Worm (Caenorhabditis elegans): ENCODE results near the gene ttr-2.

Gene ttr-2

DNA sequence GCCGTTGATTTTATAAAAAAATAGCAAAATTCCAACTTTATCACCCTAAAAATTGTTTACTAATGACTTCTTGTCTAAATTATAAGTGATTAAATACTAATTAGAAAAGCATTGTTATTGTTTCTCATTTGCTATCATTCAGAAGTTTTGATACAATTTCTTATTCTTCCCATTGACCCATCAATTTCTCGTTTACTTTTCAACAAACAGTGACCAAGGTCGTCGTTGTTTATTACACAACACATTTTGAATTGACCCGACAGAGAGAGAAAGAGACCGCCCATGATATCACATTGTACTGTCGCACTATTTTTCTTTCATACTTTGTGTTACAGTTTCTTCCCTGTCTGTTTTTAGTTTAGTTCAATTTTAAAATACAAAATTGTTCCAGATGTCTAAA lies at the start of gene ttr-2:
Gene ttr-2 (plus strand): TSS at position 392 of the 400 bp plus-strand sequence.
- TF ChIP-seq dox-1 (GFP tag; IDR thresholded peaks at IDR 0.05): no peak
- TF ChIP-seq nhr-120 (GFP tag; IDR thresholded peaks at IDR 0.05): no peak
- TF ChIP-seq snpc-3.4 (tag; optimal IDR thresholded peaks at IDR 0.05): no peak
- no peak for TF ChIP-seq tbp1 (GFP tag; optimal IDR thresholded peaks at IDR 0.05)
- TF ChIP-seq gei-17 (GFP tag; optimal IDR thresholded peaks at IDR 0.05): no peak
- TF ChIP-seq efl-1 (GFP tag; optimal IDR thresholded peaks at IDR 0.05): no peak
- TF ChIP-seq K12H6.12 (tag; optimal IDR thresholded peaks at IDR 0.05): no peak
- TF ChIP-seq hlh-26 (GFP tag; conservative IDR thresholded peaks at IDR 0.05): no peak

- TF ChIP-seq nfya-2 (GFP tag; IDR thresholded peaks at IDR 0.05) (no peak), ekl-4 (GFP tag; IDR thresholded peaks at IDR 0.05) (no peak), B0035.1 (tag; optimal IDR thresholded peaks at IDR 0.05) (no peak), Y95B8A.8 (GFP tag; IDR thresholded peaks at IDR 0.05) (no peak), Y79H2A.3 (GFP tag; conservative IDR thresholded peaks at IDR 0.05) (no peak), mes-4 (tag; optimal IDR thresholded peaks at IDR 0.05) (no peak), F22D6.2 (tag; optimal IDR thresholded peaks at IDR 0.05) (no peak), lin-54 (GFP tag; optimal IDR thresholded peaks at IDR 0.05) (no peak), repo-1 (tag; optimal IDR thresholded peaks at IDR 0.05) (no peak), lsl-1 (GFP tag; optimal IDR thresholded peaks at IDR 0.05) (no peak), B0261.1 (tag; optimal IDR thresholded peaks at IDR 0.05) (no peak), nfya-1 (tag; optimal IDR thresholded peaks at IDR 0.05; ENCODE audit: borderline replicate concordance, insufficient read depth) (no peak), ztf-28 (GFP tag; IDR thresholded peaks at IDR 0.05) (no peak), atf-7 (tag; optimal IDR thresholded peaks at IDR 0.05) (no peak), ztf-6 (GFP tag; IDR thresholded peaks at IDR 0.05) (no peak), snpc-4 (GFP tag; optimal IDR thresholded peaks at IDR 0.05) (no peak), snpc-4 (tag; optimal IDR thresholded peaks at IDR 0.05) (no peak), cebp-2 (GFP tag; IDR thresholded peaks at IDR 0.05) (no peak), ceh-27 (GFP tag; optimal IDR thresholded peaks at IDR 0.05) (no peak), gei-17 (GFP tag; optimal IDR thresholded peaks at IDR 0.05) (no peak), Y53G8AR.9 (GFP tag; conservative IDR thresholded peaks at IDR 0.05) (no peak)
Measured at ce11 chrIII:9878828-9879227, 48.7 kb upstream of the ttr-2 start, which contains the start of gene ZK757.2. Gene ZK757.2 (minus strand): TSS chrIII:9878928.

DNA sequence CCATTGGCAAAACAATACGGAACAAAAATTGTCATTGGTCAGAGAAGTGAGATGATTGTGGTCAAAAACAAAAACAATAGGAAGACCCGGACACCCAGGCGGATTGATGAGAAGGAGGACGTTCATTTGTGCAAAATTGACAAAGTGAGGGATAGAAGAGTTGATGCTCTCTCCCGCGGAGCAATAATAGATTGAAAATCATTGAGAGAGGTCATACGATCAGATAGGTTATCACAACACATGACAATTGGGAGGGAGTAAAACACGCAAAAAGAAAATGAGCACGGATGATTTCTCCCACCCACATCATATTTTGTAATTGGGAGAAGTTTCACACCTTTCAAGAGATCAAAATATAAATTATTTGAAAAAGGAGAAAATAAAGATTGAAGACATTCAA lies 42.0 kb upstream of the ttr-2 start:
- TF ChIP-seq F22D6.2 (tag; optimal IDR thresholded peaks at IDR 0.05) (no peak), B0035.1 (tag; optimal IDR thresholded peaks at IDR 0.05) (no peak), atf-7 (tag; optimal IDR thresholded peaks at IDR 0.05) (no peak)

ce11 chrIII:9886323-9886722 lies 41.2 kb upstream of the ttr-2 start:
- TF ChIP-seq ceh-79 (tag; optimal IDR thresholded peaks at IDR 0.05) (no peak), tbx-9 (tag; optimal IDR thresholded peaks at IDR 0.05; ENCODE audit: borderline replicate concordance) (no peak), dpl-1 (GFP tag; optimal IDR thresholded peaks at IDR 0.05) (no peak), hlh-26 (GFP tag; conservative IDR thresholded peaks at IDR 0.05) (no peak), efl-1 (GFP tag; optimal IDR thresholded peaks at IDR 0.05) (no peak), attf-5 (GFP tag; optimal IDR thresholded peaks at IDR 0.05) (no peak), T26A5.8 (tag; optimal IDR thresholded peaks at IDR 0.05) (no peak), snpc-1.3 (tag; optimal IDR thresholded peaks at IDR 0.05; ENCODE audit: insufficient read depth) (no peak), F57A8.1 (GFP tag; optimal IDR thresholded peaks at IDR 0.05) (no peak), atf-7 (tag; optimal IDR thresholded peaks at IDR 0.05) (no peak), ama-1 (optimal IDR thresholded peaks at IDR 0.05) (no peak), ama-1 (GFP tag; optimal IDR thresholded peaks at IDR 0.05) (no peak), chd-7 (tag; optimal IDR thresholded peaks at IDR 0.05) (no peak), lir-1 (GFP tag; conservative IDR thresholded peaks at IDR 0.05) (no peak), unc-130 (GFP tag; optimal IDR thresholded peaks at IDR 0.05) (no peak), lin-54 (GFP tag; optimal IDR thresholded peaks at IDR 0.05) (no peak), ekl-4 (GFP tag; IDR thresholded peaks at IDR 0.05) (no peak), akir-1 (GFP tag; optimal IDR thresholded peaks at IDR 0.05) (no peak), ceh-100 (GFP tag; IDR thresholded peaks at IDR 0.05) (no peak)
